Worm (Caenorhabditis elegans) whole organism, L3 larva: ENCODE results near the gene srv-26.

Experiments used
- aly-2 ChIP-seq: fragments of 150-350 bp; optimal IDR thresholded peaks from 2 replicates; lab custom pipeline; 2014; ENCODE audit warnings: missing biosample characterization, missing genetic modification characterization
- ceh-82 ChIP-seq: fragments of 150-350 bp; optimal IDR thresholded peaks from 2 replicates; lab custom pipeline; 2014; ENCODE audit warnings: missing biosample characterization, missing genetic modification characterization
- egl-27 ChIP-seq: sonication (generic microtip); optimal IDR thresholded peaks from 4 replicates; lab custom pipeline; 2017; ENCODE audit warnings: missing biosample characterization, missing genetic modification reagents, missing genetic modification characterization
- elt-2 ChIP-seq: sonication (generic microtip); optimal IDR thresholded peaks from 2 replicates; lab custom pipeline; 2016; ENCODE audit warnings: missing genetic modification reagents, mild to moderate bottlenecking, missing genetic modification characterization, missing compliant biosample characterization
- fkh-10 ChIP-seq: sonication (generic microtip); optimal IDR thresholded peaks from 2 replicates; lab custom pipeline; 2017; ENCODE audit warnings: missing biosample characterization, missing genetic modification reagents, missing genetic modification characterization
- lin-15B ChIP-seq: fragments of 150-350 bp; optimal IDR thresholded peaks from 2 replicates; lab custom pipeline; 2014; ENCODE audit warnings: missing biosample characterization, missing genetic modification characterization
- lin-39 ChIP-seq: fragments of 150-350 bp; optimal IDR thresholded peaks from 2 replicates; lab custom pipeline; 2018; ENCODE audit warnings: missing biosample characterization, missing genetic modification reagents, missing genetic modification characterization
- nhr-237 ChIP-seq: fragments of 150-350 bp; optimal IDR thresholded peaks from 2 replicates; lab custom pipeline; 2014; ENCODE audit warnings: missing biosample characterization, missing genetic modification characterization
- nhr-25 ChIP-seq: sonication (generic microtip); optimal IDR thresholded peaks from 2 replicates; lab custom pipeline; 2017; ENCODE audit warnings: missing biosample characterization, missing genetic modification characterization
- nhr-28 ChIP-seq: fragments of 150-350 bp; optimal IDR thresholded peaks from 2 replicates; lab custom pipeline; 2014; ENCODE audit warnings: missing biosample characterization, missing genetic modification characterization
- nhr-77 ChIP-seq: fragments of 150-350 bp; optimal IDR thresholded peaks from 2 replicates; lab custom pipeline; 2014; ENCODE audit warnings: missing biosample characterization, missing genetic modification characterization
- snpc-4 ChIP-seq: fragments of 150-350 bp; optimal IDR thresholded peaks from 2 replicates; lab custom pipeline; 2014; ENCODE audit warnings: missing biosample characterization, missing genetic modification characterization
- unc-39 ChIP-seq: sonication (generic microtip); optimal IDR thresholded peaks from 4 replicates; lab custom pipeline; 2017; ENCODE audit warnings: missing biosample characterization, missing genetic modification characterization

ce11 chrIV:6271923-6272322 is 29.7 kb downstream of the srv-26 start, which contains the start of gene srv-31:
- TF ChIP-seq nhr-25 (tag; lab: Kevin White, UChicago) (no peak), aly-2 (no peak), ceh-82 (tag; lab: Kevin White, UChicago) (no peak), egl-27 (tag; lab: Kevin White, UChicago) (no peak), nhr-237 (tag; lab: Kevin White, UChicago) (no peak), unc-39 (tag; lab: Kevin White, UChicago) (no peak), nhr-28 (no peak), snpc-4 (tag; lab: Kevin White, UChicago) (no peak), lin-15B (tag; lab: Kevin White, UChicago) (no peak), nhr-77 (tag; lab: Kevin White, UChicago) (no peak), fkh-10 (no peak), elt-2 (tag; lab: Kevin White, UChicago) (no peak), lin-39 (tag; lab: Kevin White, UChicago) (no peak)
